Worm (Caenorhabditis elegans) whole organism, young adult: ENCODE measurements around the gene B0238.15.

Experiments used
- T26A5.8 ChIP-seq: sonication (generic microtip); optimal IDR thresholded peaks from 2 replicates; lab custom pipeline; 2016; ENCODE audit warnings: missing genetic modification characterization, missing compliant biosample characterization
- ceh-27 ChIP-seq: fragments of 200-800 bp; sonication (Bioruptor generic); optimal IDR thresholded peaks from 2 replicates; lab custom pipeline; 2018; ENCODE audit warnings: mild to moderate bottlenecking, missing genetic modification characterization, moderate library complexity, missing compliant biosample characterization
- ekl-4 ChIP-seq: fragments of 200-800 bp; sonication (Bioruptor generic); IDR thresholded peaks from 2 replicates; pipeline ENCODE4 v1.3.6; 2022; ENCODE audit warnings: missing genetic modification reagents, missing genetic modification characterization, missing compliant biosample characterization
- nfyb-1 ChIP-seq: fragments of 200-800 bp; sonication (Bioruptor generic); IDR thresholded peaks from 2 replicates; pipeline ENCODE4 v1.3.6; 2022; ENCODE audit warnings: missing genetic modification reagents, missing genetic modification characterization, missing compliant biosample characterization
- snpc-3.4 ChIP-seq: sonication (generic microtip); optimal IDR thresholded peaks from 2 replicates; lab custom pipeline; 2017; ENCODE audit warnings: missing genetic modification characterization, mild to moderate bottlenecking, missing compliant biosample characterization, antibody characterized with exemption, moderate library complexity, missing genotype, missing genetic modification reagents

- TF ChIP-seq snpc-3.4 (tag; lab: Kevin White, UChicago) (no peak), nfyb-1 (no peak), ceh-27 (GFP tag; lab: Kevin White, UChicago) (no peak), T26A5.8 (no peak), ekl-4 (GFP tag; lab: Robert Waterston, UW) (no peak)
These were observed 23.0 kb downstream of the B0238.15 start, which contains the start of gene cest-30 for ce11 chrV:5262999-5263398.
